Worm (Caenorhabditis elegans) whole organism, L4 larva: ENCODE data around the gene C10C5.5.

Source experiments
- dpl-1 ChIP-seq: fragments of 150-350 bp; optimal IDR thresholded peaks from 2 replicates; lab custom pipeline; 2014; ENCODE audit warnings: missing biosample characterization, missing genetic modification reagents, missing genetic modification characterization
- jun-1 ChIP-seq: fragments of 150-350 bp; optimal IDR thresholded peaks from 2 replicates; lab custom pipeline; 2014; ENCODE audit warnings: missing biosample characterization, missing genetic modification reagents, missing genetic modification characterization

DNA sequence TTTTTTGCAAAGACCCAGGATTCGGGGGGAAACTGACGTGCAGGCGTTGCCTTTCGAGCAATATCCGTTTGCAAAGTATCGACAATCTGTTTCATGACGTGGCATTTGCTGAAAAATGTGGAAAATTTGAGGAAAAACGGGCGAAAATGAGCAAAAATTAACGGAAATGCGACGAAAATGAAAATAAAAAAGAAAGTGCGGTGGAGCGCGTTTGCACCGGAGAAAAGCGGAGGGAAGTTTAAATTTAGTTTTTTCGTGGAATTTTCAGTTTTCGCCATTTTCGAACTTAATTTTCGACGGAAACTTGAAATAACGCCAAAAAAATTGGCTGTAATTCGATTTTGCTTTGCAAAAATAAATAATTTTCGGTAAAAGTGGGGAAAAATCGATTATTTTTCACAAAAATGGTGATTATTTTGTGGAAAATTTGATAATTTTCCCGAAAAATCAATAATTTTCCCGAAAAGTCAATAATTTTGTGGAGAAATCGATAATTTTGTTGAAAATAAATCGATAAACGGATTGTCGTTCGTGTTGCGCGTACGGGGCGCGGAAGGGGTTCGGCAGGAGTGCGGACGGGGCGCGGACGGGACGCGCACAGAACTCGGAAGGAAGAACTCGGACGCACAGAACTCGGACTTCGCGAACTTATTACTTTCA lies 22.7 kb downstream of the C10C5.5 start:
- peak; percentile 79 for TF ChIP-seq dpl-1 (GFP tag; lab: Kevin White, UChicago)
- TF ChIP-seq jun-1 (tag; lab: Kevin White, UChicago), result no peak
